Fruit fly (Drosophila melanogaster): ENCODE data around the gene CG14785.

dm6 chrX:1452130-1452529 is 4.7 kb downstream of the CG14785 start, which contains the start of gene Gr2a:
- TF ChIP-seq CG14711 (tag; optimal IDR thresholded peaks at IDR 0.05): no peak
- TF ChIP-seq Crg-1 (GFP tag; optimal IDR thresholded peaks at IDR 0.05): no peak
- TF ChIP-seq CG1620 (GFP tag; optimal IDR thresholded peaks at IDR 0.05): no peak
- TF ChIP-seq cnc (optimal IDR thresholded peaks at IDR 0.05): no peak
- no peak for TF ChIP-seq CG12768 (GFP tag; optimal IDR thresholded peaks at IDR 0.05)
- no peak for TF ChIP-seq toe (GFP tag; optimal IDR thresholded peaks at IDR 0.05)
- TF ChIP-seq pad (GFP tag; optimal IDR thresholded peaks at IDR 0.05): no peak
- TF ChIP-seq CG7101 (tag; optimal IDR thresholded peaks at IDR 0.05): no peak
- no peak for TF ChIP-seq Hr96 (GFP tag; optimal IDR thresholded peaks at IDR 0.05)
- no peak for TF ChIP-seq kay (GFP tag; ENCODE audit: borderline replicate concordance)

All from whole organism, adult.